Worm (Caenorhabditis elegans) whole organism, L3 larva: ENCODE results near the gene mgl-3.

Experiments
- elt-3 ChIP-seq, 3 experiments: fragments of 150-350 bp in 1 of 3; sonication (generic microtip) in 2 of 3; optimal IDR thresholded peaks; 2 replicates in 2 of 3; 4 replicates in 1 of 3; lab custom pipeline; 2014 to 2017; ENCODE audit warnings: missing biosample characterization in 3 of 3, missing genetic modification characterization in 3 of 3
- mdl-1 ChIP-seq: fragments of 150-350 bp; optimal IDR thresholded peaks from 2 replicates; lab custom pipeline; 2014; ENCODE audit warnings: missing biosample characterization, missing genetic modification characterization
- nhr-28 ChIP-seq: fragments of 150-350 bp; optimal IDR thresholded peaks from 2 replicates; lab custom pipeline; 2014; ENCODE audit warnings: missing biosample characterization, missing genetic modification characterization
- nhr-43 ChIP-seq: sonication (generic microtip); optimal IDR thresholded peaks from 2 replicates; lab custom pipeline; 2016; ENCODE audit warnings: mild to moderate bottlenecking, missing genetic modification characterization, missing compliant biosample characterization; ENCODE audit not compliant: poor library complexity, severe bottlenecking

- no peak for TF ChIP-seq nhr-28 (tag; lab: Kevin White, UChicago)
- no peak for TF ChIP-seq elt-3 (tag; optimal IDR thresholded peaks at IDR 0.05; lab: Kevin White, UChicago)
- no peak for TF ChIP-seq nhr-43 (tag; lab: Kevin White, UChicago)
- TF ChIP-seq mdl-1 = no peak
Measured at ce11 chrIV:5419122-5419521, 19.7 kb upstream of the mgl-3 start, which contains the start of gene ehn-3.
